Fruit fly (Drosophila melanogaster): Measurements from ENCODE around the gene Nubp2.

The Nubp2 gene

DNA sequence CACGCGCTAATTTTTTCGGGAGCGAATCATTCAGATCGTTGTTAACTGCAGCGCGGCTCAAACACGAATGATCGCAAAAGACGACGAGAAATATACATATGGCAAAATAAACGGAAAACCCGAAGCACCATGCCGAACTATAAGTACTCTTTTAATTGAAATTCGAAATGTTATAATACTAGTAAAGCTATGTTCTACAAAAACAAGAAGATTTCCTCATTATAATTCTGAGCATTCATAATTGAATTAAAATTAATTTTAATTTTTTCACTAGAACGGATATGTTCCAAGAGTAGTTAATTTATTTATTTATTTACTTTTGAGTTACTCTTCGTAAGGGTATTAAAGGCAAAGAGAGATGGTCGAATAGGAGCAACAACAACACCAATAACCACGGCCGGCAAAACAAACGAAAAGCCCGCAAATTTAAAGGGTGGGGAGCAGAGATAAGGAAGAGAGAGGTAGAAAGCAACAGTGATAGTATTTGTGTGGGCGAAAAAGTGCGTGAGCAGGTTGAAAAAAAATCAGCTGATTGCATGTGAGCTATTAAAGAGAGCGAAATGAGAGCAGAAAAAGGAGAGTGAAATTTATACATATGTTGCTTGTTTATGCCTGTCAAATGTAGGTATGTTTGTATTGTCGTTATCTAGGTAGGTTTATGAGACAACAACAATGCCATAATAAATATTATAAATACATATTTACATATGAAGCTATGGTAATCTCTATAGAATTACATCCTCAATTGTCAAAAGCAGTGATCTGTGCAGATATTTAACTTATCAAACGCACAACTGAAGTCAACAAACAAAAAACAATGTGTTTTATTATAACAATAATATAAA is 32.7 kb upstream of the Nubp2 start (continued):
- TF ChIP-seq bab2 (GFP tag; optimal IDR thresholded peaks at IDR 0.05) (peak; percentile 55), CG16863 (GFP tag; optimal IDR thresholded peaks at IDR 0.05) (no peak), CG13624 (GFP tag; optimal IDR thresholded peaks at IDR 0.05) (peak; percentile 51), H15 (GFP tag; IDR thresholded peaks at IDR 0.05) (peak; percentile 59; the same call in 2 of the 3 replicates), cad (GFP tag; optimal IDR thresholded peaks at IDR 0.05) (no peak), tll (GFP tag; optimal IDR thresholded peaks at IDR 0.05) (no peak), CG1233 (GFP tag; optimal IDR thresholded peaks at IDR 0.05) (peak; percentile 37), jigr1 (GFP tag; IDR thresholded peaks at IDR 0.05) (peak; percentile 53; the same call in 2 of the 3 replicates), bbx (GFP tag; IDR thresholded peaks at IDR 0.05; ENCODE audit: partially characterized antibody) (no peak), caup (GFP tag; optimal IDR thresholded peaks at IDR 0.05; ENCODE audit: severe bottlenecking) (peak; percentile 57), CG4282 (GFP tag; optimal IDR thresholded peaks at IDR 0.05) (no peak), CG17385 (GFP tag; optimal IDR thresholded peaks at IDR 0.05) (peak; percentile 75), Sox100B (GFP tag; optimal IDR thresholded peaks at IDR 0.05) (peak; percentile 58), shn (GFP tag; optimal IDR thresholded peaks at IDR 0.05) (peak; percentile 36), mirr (GFP tag; optimal IDR thresholded peaks at IDR 0.05) (no peak), CG32532 (GFP tag; IDR thresholded peaks at IDR 0.05) (peak; percentile 85), prd (optimal IDR thresholded peaks at IDR 0.05) (no peak), prd (GFP tag; IDR thresholded peaks at IDR 0.05) (peak; percentile 82), YL-1 (GFP tag; optimal IDR thresholded peaks at IDR 0.05) (no peak), CG33557 (GFP tag; optimal IDR thresholded peaks at IDR 0.05) (peak; percentile 30), CG4707 (GFP tag; optimal IDR thresholded peaks at IDR 0.05) (no peak), CG6765 (GFP tag; optimal IDR thresholded peaks at IDR 0.05) (peak; percentile 42), CG3847 (GFP tag; IDR thresholded peaks at IDR 0.05) (peak; percentile 72), Fer3 (tag; optimal IDR thresholded peaks at IDR 0.05) (peak; percentile 78), pho (GFP tag; optimal IDR thresholded peaks at IDR 0.05) (peak; percentile 51), Dek (tag; optimal IDR thresholded peaks at IDR 0.05) (peak; percentile 78), Sry-β (GFP tag; optimal IDR thresholded peaks at IDR 0.05) (no peak), stwl (tag; optimal IDR thresholded peaks at IDR 0.05) (no peak), Eip74EF (GFP tag; optimal IDR thresholded peaks at IDR 0.05) (peak in 1 of 2 experiments; percentile 76), chn (GFP tag; optimal IDR thresholded peaks at IDR 0.05) (no peak), CG14965 (GFP tag; optimal IDR thresholded peaks at IDR 0.05; ENCODE audit: borderline replicate concordance) (no peak), CG31441 (GFP tag; IDR thresholded peaks at IDR 0.05) (peak; percentile 67; the same call in 1 of the 2 replicates), bigmax (GFP tag; optimal IDR thresholded peaks at IDR 0.05) (no peak), sens-2 (GFP tag; IDR thresholded peaks at IDR 0.05) (0 out of 2 replicates have a peak, but pooled peaks have one; percentile 20), fd3F (GFP tag; optimal IDR thresholded peaks at IDR 0.05) (peak; percentile 50), CG12104 (GFP tag; optimal IDR thresholded peaks at IDR 0.05) (peak; percentile 60), CG3065 (GFP tag; optimal IDR thresholded peaks at IDR 0.05) (no peak), CG17802 (tag; optimal IDR thresholded peaks at IDR 0.05) (no peak), CG6854 (GFP tag; optimal IDR thresholded peaks at IDR 0.05) (peak; percentile 54), al (GFP tag; IDR thresholded peaks at IDR 0.05) (peak; percentile 75), ATbp (GFP tag; optimal IDR thresholded peaks at IDR 0.05) (peak; percentile 55), CG31224 (GFP tag; IDR thresholded peaks at IDR 0.05) (peak; percentile 77), corto (GFP tag; optimal IDR thresholded peaks at IDR 0.05) (peak; percentile 59), CG8944 (GFP tag; optimal IDR thresholded peaks at IDR 0.05) (peak; percentile 13), slbo (GFP tag; IDR thresholded peaks at IDR 0.05) (peak; percentile 83), gt (GFP tag; IDR thresholded peaks at IDR 0.05) (no peak), HLH54F (GFP tag; optimal IDR thresholded peaks at IDR 0.05) (peak; percentile 38), Dip3 (GFP tag; optimal IDR thresholded peaks at IDR 0.05) (peak; percentile 67)

Data from whole organism, embryonic.